Fruit fly (Drosophila melanogaster) whole organism, embryonic: ENCODE data around the gene PGAP2.

ENCODE experiments used
- Atf3 ChIP-seq: fragments of 200-800 bp; sonication (Bioruptor generic); optimal IDR thresholded peaks from 3 replicates; lab custom pipeline; 2016; ENCODE audit warnings: missing biosample characterization, missing genetic modification characterization
- Awh ChIP-seq: fragments of 200-800 bp; sonication (Bioruptor generic); IDR thresholded peaks from 2 replicates; pipeline ENCODE4, ENCODE4 v1.3.6; 2022; ENCODE audit warnings: missing biosample characterization, missing genetic modification characterization
- CG10565 ChIP-seq: fragments of 200-800 bp; sonication (Bioruptor generic); optimal IDR thresholded peaks from 3 replicates; lab custom pipeline; 2016; ENCODE audit warnings: missing biosample characterization, mild to moderate bottlenecking, missing genetic modification characterization
- CG12391 ChIP-seq: fragments of 200-800 bp; sonication (Bioruptor generic); optimal IDR thresholded peaks from 3 replicates; lab custom pipeline; 2018; ENCODE audit warnings: missing biosample characterization, mild to moderate bottlenecking, missing genetic modification characterization, moderate library complexity
- CG13624 ChIP-seq: fragments of 200-800 bp; sonication (Bioruptor generic); optimal IDR thresholded peaks from 2 replicates; lab custom pipeline; 2016; ENCODE audit warnings: missing biosample characterization, missing genetic modification characterization
- CG14860 ChIP-seq: fragments of 200-800 bp; sonication (Bioruptor generic); IDR thresholded peaks from 3 replicates; pipeline ENCODE4 v1.3.6; 2022; ENCODE audit warnings: missing biosample characterization, missing genetic modification characterization; ENCODE audit not compliant: partially characterized antibody
- CG1603 ChIP-seq: fragments of 200-800 bp; sonication (Bioruptor generic); optimal IDR thresholded peaks from 2 replicates; lab custom pipeline; 2019; ENCODE audit warnings: missing biosample characterization, mild to moderate bottlenecking, missing genetic modification characterization, moderate library complexity
- CG2120 ChIP-seq: fragments of 200-800 bp; sonication (Bioruptor generic); optimal IDR thresholded peaks from 3 replicates; lab custom pipeline; 2016; ENCODE audit warnings: missing biosample characterization, missing genetic modification characterization
- CG2202 ChIP-seq: fragments of 200-800 bp; sonication (Bioruptor generic); optimal IDR thresholded peaks from 2 replicates; lab custom pipeline; 2018; ENCODE audit warnings: missing biosample characterization, mild to moderate bottlenecking, missing genetic modification characterization
- CG2678 ChIP-seq: fragments of 200-800 bp; sonication (Bioruptor generic); optimal IDR thresholded peaks from 3 replicates; lab custom pipeline; 2019; ENCODE audit warnings: missing biosample characterization, mild to moderate bottlenecking, missing genetic modification characterization, moderate library complexity
- CG3065 ChIP-seq: fragments of 200-800 bp; sonication (Bioruptor generic); optimal IDR thresholded peaks from 2 replicates; lab custom pipeline; 2016; ENCODE audit warnings: missing biosample characterization, missing genetic modification characterization
- CG5245 ChIP-seq: fragments of 200-800 bp; sonication (Bioruptor generic); optimal IDR thresholded peaks from 3 replicates; lab custom pipeline; 2016; ENCODE audit warnings: missing biosample characterization, missing genetic modification characterization
- CG9817 ChIP-seq: fragments of 200-800 bp; sonication (Bioruptor generic); optimal IDR thresholded peaks from 2 replicates; lab custom pipeline; 2018; ENCODE audit warnings: missing biosample characterization, mild to moderate bottlenecking, missing genetic modification characterization, moderate library complexity
- Deaf1 ChIP-seq: fragments of 200-800 bp; optimal IDR thresholded peaks from 3 replicates; lab custom pipeline; 2019; ENCODE audit warnings: missing biosample characterization, mild to moderate bottlenecking, missing genetic modification characterization, moderate library complexity
- Dp ChIP-seq: fragments of 200-800 bp; sonication (Bioruptor generic); optimal IDR thresholded peaks from 2 replicates; lab custom pipeline; 2018; ENCODE audit warnings: missing biosample characterization, mild to moderate bottlenecking, missing genetic modification characterization, moderate library complexity
- Hsf ChIP-seq: fragments of 200-800 bp; sonication (Bioruptor generic); optimal IDR thresholded peaks from 3 replicates; lab custom pipeline; 2016; ENCODE audit warnings: missing biosample characterization, missing genetic modification characterization
- Jarid2 ChIP-seq: fragments of 200-800 bp; sonication (Bioruptor generic); optimal IDR thresholded peaks from 3 replicates; lab custom pipeline; 2017; ENCODE audit warnings: mild to moderate bottlenecking, missing biosample characterization, missing genetic modification reagents, missing genetic modification characterization
- NK7.1 ChIP-seq: fragments of 200-800 bp; sonication (Bioruptor generic); optimal IDR thresholded peaks from 3 replicates; lab custom pipeline; 2016; ENCODE audit warnings: missing biosample characterization, missing genetic modification characterization
- Neu2 ChIP-seq: fragments of 200-800 bp; sonication (Bioruptor generic); optimal IDR thresholded peaks from 3 replicates; lab custom pipeline; 2016; ENCODE audit warnings: missing biosample characterization, missing genetic modification characterization, borderline replicate concordance
- Opbp ChIP-seq: fragments of 200-800 bp; sonication (Bioruptor generic); IDR thresholded peaks from 3 replicates; pipeline ENCODE4 v1.3.6; 2022; ENCODE audit warnings: missing biosample characterization, missing genetic modification characterization; ENCODE audit not compliant: partially characterized antibody
- Ptx1 ChIP-seq: fragments of 200-800 bp; sonication (Bioruptor generic); IDR thresholded peaks from 2 replicates; pipeline ENCODE4 v1.3.6; 2022; ENCODE audit warnings: missing biosample characterization, missing genetic modification characterization
- Sox100B ChIP-seq: fragments of 200-800 bp; sonication (Bioruptor generic); optimal IDR thresholded peaks from 3 replicates; lab custom pipeline; 2018; ENCODE audit warnings: missing biosample characterization, mild to moderate bottlenecking, missing genetic modification characterization
- Usf ChIP-seq: fragments of 200-800 bp; sonication (Bioruptor generic); optimal IDR thresholded peaks from 2 replicates; lab custom pipeline; 2017; ENCODE audit warnings: missing genotype, missing biosample characterization, missing genetic modification characterization
- Xbp1 ChIP-seq: fragments of 200-800 bp; sonication (Bioruptor generic); optimal IDR thresholded peaks from 3 replicates; lab custom pipeline; 2016; ENCODE audit warnings: missing biosample characterization, mild to moderate bottlenecking, missing genetic modification characterization
- ac ChIP-seq: fragments of 200-800 bp; sonication (Bioruptor generic); optimal IDR thresholded peaks from 3 replicates; lab custom pipeline; 2017; ENCODE audit warnings: missing biosample characterization, mild to moderate bottlenecking, missing genetic modification characterization
- amos ChIP-seq: fragments of 200-800 bp; sonication (Bioruptor generic); IDR thresholded peaks from 2 replicates; pipeline ENCODE4 v1.3.6; 2022; ENCODE audit warnings: missing biosample characterization, missing genetic modification characterization; ENCODE audit not compliant: partially characterized antibody
- croc ChIP-seq: fragments of 200-800 bp; sonication (Bioruptor generic); conservative IDR thresholded peaks from 3 replicates; pipeline ENCODE4 v1.3.6; 2022; ENCODE audit warnings: missing biosample characterization, missing genetic modification characterization
- dan ChIP-seq: fragments of 200-800 bp; sonication (Bioruptor generic); IDR thresholded peaks from 2 replicates; pipeline ENCODE4 v1.3.6; 2022; ENCODE audit warnings: missing biosample characterization, missing genetic modification characterization
- fru ChIP-seq: fragments of >200 bp; optimal IDR thresholded peaks from 2 replicates; lab custom pipeline; 2017
- ftz-f1 ChIP-seq: fragments of 200-800 bp; sonication (Bioruptor generic); optimal IDR thresholded peaks from 2 replicates; lab custom pipeline; 2016; ENCODE audit warnings: missing biosample characterization, missing genetic modification characterization
- gsb ChIP-seq: fragments of 200-800 bp; sonication (Bioruptor generic); IDR thresholded peaks from 2 replicates; pipeline ENCODE4 v1.3.6; 2022; ENCODE audit warnings: missing biosample characterization, missing genetic modification characterization
- gt ChIP-seq: fragments of 200-800 bp; sonication (Bioruptor generic); IDR thresholded peaks from 2 replicates; pipeline ENCODE4 v1.3.6; 2022; ENCODE audit warnings: missing biosample characterization, missing genetic modification characterization
- hkb ChIP-seq, 2 experiments: fragments of 200-800 bp in 1 of 2; fragments of >200 bp in 1 of 2; sonication (Bioruptor generic) in 1 of 2; IDR thresholded peaks in 1 of 2; optimal IDR thresholded peaks in 1 of 2; 2 replicates each; pipeline versions ENCODE4 v1.3.6 to Lab custom; 2017 to 2022; ENCODE audit warnings: missing biosample characterization in 1 of 2, missing genetic modification characterization in 1 of 2
- jumu ChIP-seq: fragments of 200-800 bp; sonication (Bioruptor generic); optimal IDR thresholded peaks from 3 replicates; lab custom pipeline; 2016; ENCODE audit warnings: missing biosample characterization, missing genetic modification characterization
- kay ChIP-seq: fragments of 200-800 bp; sonication (Bioruptor generic); optimal IDR thresholded peaks from 2 replicates; lab custom pipeline; 2016; ENCODE audit warnings: missing biosample characterization, missing genetic modification characterization
- lmd ChIP-seq: fragments of 200-800 bp; sonication (Bioruptor generic); IDR thresholded peaks from 2 replicates; pipeline ENCODE4 v1.3.6; 2022; ENCODE audit warnings: missing biosample characterization, missing genetic modification characterization
- nerfin-2 ChIP-seq: fragments of 200-800 bp; sonication (Bioruptor generic); IDR thresholded peaks from 2 replicates; pipeline ENCODE4 v1.3.6; 2022; ENCODE audit warnings: missing biosample characterization, missing genetic modification characterization; ENCODE audit not compliant: partially characterized antibody
- nom ChIP-seq: fragments of 200-800 bp; sonication (Bioruptor generic); optimal IDR thresholded peaks from 2 replicates; lab custom pipeline; 2017; ENCODE audit warnings: missing biosample characterization, missing genetic modification characterization, mild to moderate bottlenecking, moderate library complexity, missing genetic modification reagents
- ranshi ChIP-seq: fragments of 200-800 bp; sonication (Bioruptor generic); IDR thresholded peaks from 2 replicates; pipeline ENCODE4 v1.3.6; 2022; ENCODE audit warnings: missing biosample characterization, missing genetic modification characterization
- sc ChIP-seq, 3 experiments: fragments of >200 bp in 2 of 3; fragments of 200-800 bp in 1 of 3; sonication (Bioruptor generic) in 1 of 3; optimal IDR thresholded peaks; 2 replicates in 2 of 3; 3 replicates in 1 of 3; lab custom pipeline; 2017; ENCODE audit warnings: mild to moderate bottlenecking in 1 of 3, missing biosample characterization in 1 of 3, missing genetic modification characterization in 1 of 3, missing genetic modification reagents in 1 of 3
- sqz ChIP-seq: fragments of 200-800 bp; sonication (Bioruptor generic); optimal IDR thresholded peaks from 3 replicates; lab custom pipeline; 2018; ENCODE audit warnings: missing biosample characterization, mild to moderate bottlenecking, missing genetic modification characterization
- tin ChIP-seq: fragments of 200-800 bp; sonication (Bioruptor generic); optimal IDR thresholded peaks from 3 replicates; lab custom pipeline; 2016; ENCODE audit warnings: missing biosample characterization, missing genetic modification characterization
- trem ChIP-seq: fragments of 200-800 bp; optimal IDR thresholded peaks from 3 replicates; lab custom pipeline; 2019; ENCODE audit warnings: missing biosample characterization, mild to moderate bottlenecking, missing genetic modification characterization, moderate library complexity
- trh ChIP-seq: fragments of 200-800 bp; sonication (Bioruptor generic); optimal IDR thresholded peaks from 2 replicates; lab custom pipeline; 2016; ENCODE audit warnings: missing biosample characterization, missing genetic modification characterization
- tup ChIP-seq: fragments of 200-800 bp; sonication (Bioruptor generic); optimal IDR thresholded peaks from 2 replicates; lab custom pipeline; 2016; ENCODE audit warnings: missing biosample characterization, mild to moderate bottlenecking, missing genetic modification characterization, moderate library complexity
- twi ChIP-seq: fragments of 200-800 bp; optimal IDR thresholded peaks from 2 replicates; lab custom pipeline; 2019; ENCODE audit warnings: missing biosample characterization, mild to moderate bottlenecking, missing genetic modification characterization, moderate library complexity
- wdn ChIP-seq: fragments of 200-800 bp; sonication (Bioruptor generic); IDR thresholded peaks from 2 replicates; pipeline ENCODE4 v1.3.6; 2022; ENCODE audit warnings: missing biosample characterization, missing genetic modification characterization
- z ChIP-seq: fragments of 200-800 bp; sonication (Bioruptor generic); IDR thresholded peaks from 3 replicates; pipeline ENCODE4 v1.3.6; 2022; ENCODE audit warnings: missing biosample characterization, missing genetic modification characterization
- zfh1 ChIP-seq: fragments of 200-800 bp; sonication (Bioruptor generic); IDR thresholded peaks from 3 replicates; pipeline ENCODE4 v1.3.6; 2022; ENCODE audit warnings: missing biosample characterization, missing genetic modification characterization

The PGAP2 gene

DNA sequence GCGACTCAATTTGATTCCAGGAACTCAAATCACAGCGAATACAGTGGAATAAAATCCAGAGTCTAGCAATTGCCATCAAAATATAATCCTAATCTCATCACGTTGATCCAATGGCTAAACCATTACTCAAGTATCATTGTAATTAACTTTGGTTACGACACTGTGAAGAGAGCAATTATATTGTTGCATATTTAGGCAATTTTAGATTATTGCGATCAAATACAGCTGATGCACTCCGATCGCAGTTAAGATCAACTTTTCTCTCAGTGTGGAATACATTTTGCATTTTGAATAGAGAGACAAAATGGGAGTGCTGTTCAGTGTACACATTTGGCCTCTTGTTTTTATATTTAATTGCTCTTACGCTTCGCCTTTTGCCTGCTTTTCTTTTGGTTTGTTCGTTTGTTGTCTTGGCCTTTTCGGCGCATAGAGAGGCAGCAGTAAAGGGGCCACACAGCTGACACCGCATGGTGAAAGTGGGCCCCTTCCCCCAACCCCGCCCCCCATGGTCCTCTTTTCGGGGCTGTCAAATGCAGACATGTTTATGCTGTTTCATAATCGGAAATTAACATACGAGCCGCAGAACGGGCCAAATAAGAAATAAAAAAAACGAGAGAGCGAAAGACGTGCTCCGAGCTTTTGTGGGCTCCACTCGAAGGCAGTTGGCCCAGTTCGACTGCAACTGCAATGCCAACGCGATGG is 27.0 kb upstream of the PGAP2 start (continued):
- no peak for TF ChIP-seq trh
- peak; percentile 25 for TF ChIP-seq trem (tag; lab: Kevin White, UChicago)
- TF ChIP-seq twi (tag; lab: Kevin White, UChicago): no peak
- TF ChIP-seq CG5245: peak; percentile 2
- no peak for TF ChIP-seq amos (GFP tag; lab: Robert Waterston, UW)
- peak; percentile 38 for TF ChIP-seq CG13624
- TF ChIP-seq NK7.1 (GFP tag; lab: Kevin White, UChicago): no peak
- no peak for TF ChIP-seq Dp
- TF ChIP-seq Jarid2 (GFP tag; lab: Kevin White, UChicago): peak; percentile 12
- no peak for TF ChIP-seq z (GFP tag; lab: Robert Waterston, UW)
- peak; percentile 12 for TF ChIP-seq tin (GFP tag; lab: Kevin White, UChicago)
- no peak for TF ChIP-seq Opbp (GFP tag; lab: Robert Waterston, UW)
- no peak for TF ChIP-seq CG2202
- TF ChIP-seq CG14860 (GFP tag; lab: Robert Waterston, UW): no peak
- TF ChIP-seq Usf (GFP tag; lab: Kevin White, UChicago): no peak
- peak; percentile 41 for TF ChIP-seq CG3065 (GFP tag; lab: Kevin White, UChicago)
- TF ChIP-seq CG1603 (tag; lab: Kevin White, UChicago): peak; percentile 87
- 0 out of 3 replicates have a peak, but pooled peaks have one; percentile 5 for TF ChIP-seq zfh1
- TF ChIP-seq CG10565 (GFP tag; lab: Kevin White, UChicago): no peak
- peak; percentile 71 for TF ChIP-seq CG2678 (tag; lab: Kevin White, UChicago)
- no peak for TF ChIP-seq dan (GFP tag; lab: Robert Waterston, UW)
- TF ChIP-seq Xbp1: peak; percentile 48
- TF ChIP-seq ftz-f1 (GFP tag; lab: Kevin White, UChicago): no peak
- peak; percentile 55 for TF ChIP-seq CG12391
- no peak for TF ChIP-seq ac (GFP tag; lab: Kevin White, UChicago)
- TF ChIP-seq tup (GFP tag; lab: Kevin White, UChicago): no peak
- TF ChIP-seq Ptx1 (GFP tag; lab: Robert Waterston, UW): peak; percentile 71
- TF ChIP-seq croc (GFP tag; lab: Robert Waterston, UW): peak; percentile 38; the same call in 2 of the 3 replicates
- 0 out of 2 replicates have a peak, but pooled peaks have one; percentile 47 for TF ChIP-seq Awh (GFP tag; lab: Robert Waterston, UW)
- no peak for TF ChIP-seq jumu (GFP tag; lab: Kevin White, UChicago)
- peak; percentile 73 for TF ChIP-seq Hsf (GFP tag; lab: Kevin White, UChicago)
- peak; percentile 54 for TF ChIP-seq CG2120 (GFP tag; lab: Kevin White, UChicago)
- no peak for TF ChIP-seq sc (optimal IDR thresholded peaks at IDR 0.05; lab: Kevin White, UChicago)
- peak; percentile 36 for TF ChIP-seq sc (GFP tag; optimal IDR thresholded peaks at IDR 0.05; lab: Kevin White, UChicago)
- peak; percentile 21 for TF ChIP-seq CG9817 (tag; lab: Kevin White, UChicago)
- TF ChIP-seq ranshi: no peak
- peak; percentile 51 for TF ChIP-seq sqz (GFP tag; lab: Kevin White, UChicago)
- TF ChIP-seq Deaf1 (tag; lab: Kevin White, UChicago): peak; percentile 27
- TF ChIP-seq lmd (GFP tag; lab: Robert Waterston, UW): peak; percentile 70
- no peak for TF ChIP-seq hkb (optimal IDR thresholded peaks at IDR 0.05; lab: Kevin White, UChicago)
- peak; percentile 31; the same call in 1 of the 2 replicates for TF ChIP-seq hkb (GFP tag; IDR thresholded peaks at IDR 0.05; lab: Robert Waterston, UW)
- no peak for TF ChIP-seq gsb (GFP tag; lab: Robert Waterston, UW)
- TF ChIP-seq Sox100B (GFP tag; lab: Kevin White, UChicago): peak; percentile 56
- TF ChIP-seq Atf3: no peak
- no peak for TF ChIP-seq Neu2 (GFP tag; lab: Kevin White, UChicago)
- no peak for TF ChIP-seq nom (GFP tag; lab: Kevin White, UChicago)
- TF ChIP-seq gt (GFP tag; lab: Robert Waterston, UW): no peak
- TF ChIP-seq fru (lab: Kevin White, UChicago): no peak
- TF ChIP-seq nerfin-2 (GFP tag; lab: Robert Waterston, UW): no peak
- TF ChIP-seq kay (GFP tag; lab: Kevin White, UChicago): peak; percentile 15
- TF ChIP-seq wdn (GFP tag; lab: Robert Waterston, UW): no peak
